Worm (Caenorhabditis elegans): ENCODE results near the gene srx-20.

Gene srx-20

ce11 chrIV:6852727-6853126 is 15.2 kb upstream of the srx-20 start:
- TF ChIP-seq gei-17 (GFP tag; optimal IDR thresholded peaks at IDR 0.05) (no peak), F57C9.4 (tag; optimal IDR thresholded peaks at IDR 0.05) (no peak), snpc-3.4 (tag; optimal IDR thresholded peaks at IDR 0.05) (no peak), dox-1 (GFP tag; IDR thresholded peaks at IDR 0.05) (no peak), let-526 (GFP tag; IDR thresholded peaks at IDR 0.05) (no peak), mes-4 (tag; optimal IDR thresholded peaks at IDR 0.05) (no peak), akir-1 (GFP tag; optimal IDR thresholded peaks at IDR 0.05) (no peak), K11D2.4 (GFP tag; IDR thresholded peaks at IDR 0.05) (no peak), lin-26 (GFP tag; IDR thresholded peaks at IDR 0.05) (no peak), cebp-1 (GFP tag; IDR thresholded peaks at IDR 0.05) (no peak), cebp-1 (tag; optimal IDR thresholded peaks at IDR 0.05) (no peak), F57A8.1 (GFP tag; optimal IDR thresholded peaks at IDR 0.05) (no peak)

DNA sequence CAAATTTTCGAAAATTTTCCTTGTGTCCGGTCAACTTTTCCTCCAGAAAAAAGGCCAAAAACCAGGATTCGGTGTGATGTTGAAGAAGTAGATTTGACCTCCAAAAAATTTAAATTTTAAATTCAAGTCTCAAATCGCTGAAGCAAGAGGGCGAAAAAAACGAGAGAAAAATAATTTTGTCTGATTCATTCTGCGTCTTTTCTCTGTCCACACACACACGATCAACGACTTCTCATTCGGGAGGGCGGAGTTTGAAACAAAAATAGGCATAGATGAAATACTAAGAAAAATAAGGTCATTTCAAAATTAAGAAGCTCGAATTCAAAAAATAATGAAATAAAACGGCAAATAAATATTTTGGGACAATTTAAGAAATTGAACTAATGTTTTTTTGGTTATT is 8.6 kb upstream of the srx-20 start, which contains the start of gene R13H7.2:
TSS of gene R13H7.2 (minus strand) at position 101 of the 400 bp plus-strand sequence.
- TF ChIP-seq repo-1 (tag; optimal IDR thresholded peaks at IDR 0.05) = no peak
- no peak for TF ChIP-seq Y53F4B.3 (GFP tag; IDR thresholded peaks at IDR 0.05)
- no peak for TF ChIP-seq egl-44 (GFP tag; IDR thresholded peaks at IDR 0.05)
- TF ChIP-seq hmg-20 (GFP tag; IDR thresholded peaks at IDR 0.05) = no peak
- no peak for TF ChIP-seq F57C9.4 (tag; optimal IDR thresholded peaks at IDR 0.05)
- no peak for TF ChIP-seq hmg-1.2 (GFP tag; IDR thresholded peaks at IDR 0.05)
- TF ChIP-seq Y67H2A.10 (GFP tag; conservative IDR thresholded peaks at IDR 0.05) = no peak
- TF ChIP-seq F22D6.2 (tag; optimal IDR thresholded peaks at IDR 0.05) = no peak
- TF ChIP-seq T26A5.8 (tag; optimal IDR thresholded peaks at IDR 0.05) = no peak
- no peak for TF ChIP-seq K11D2.4 (GFP tag; IDR thresholded peaks at IDR 0.05)
- TF ChIP-seq unc-130 (GFP tag; optimal IDR thresholded peaks at IDR 0.05) = no peak
- no peak for TF ChIP-seq C06A6.2 (GFP tag; conservative IDR thresholded peaks at IDR 0.05)
- TF ChIP-seq efl-1 (GFP tag; optimal IDR thresholded peaks at IDR 0.05) = no peak
- TF ChIP-seq ekl-4 (GFP tag; IDR thresholded peaks at IDR 0.05) = no peak
- no peak for TF ChIP-seq rec-8 (tag; optimal IDR thresholded peaks at IDR 0.05)
- no peak for TF ChIP-seq gei-17 (GFP tag; optimal IDR thresholded peaks at IDR 0.05)
- no peak for TF ChIP-seq F39B2.1 (GFP tag; IDR thresholded peaks at IDR 0.05)

DNA sequence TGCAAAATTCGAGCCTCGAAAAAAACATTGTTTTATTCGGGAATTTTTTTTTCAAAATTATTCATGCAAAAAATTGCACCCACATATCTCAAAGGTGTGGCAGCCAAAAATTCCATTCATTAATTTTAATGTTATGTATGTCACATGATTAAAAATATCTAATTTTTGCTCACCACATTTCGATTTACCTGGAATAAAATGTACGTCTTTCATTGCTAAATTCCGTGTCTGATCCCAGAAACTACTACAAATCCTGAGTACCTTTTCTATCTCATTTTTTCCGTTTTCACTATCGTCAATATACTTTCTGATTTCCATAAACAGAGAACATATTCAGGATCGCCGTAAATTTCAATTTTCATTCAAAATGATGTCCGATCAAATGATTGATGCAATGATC is 5.1 kb downstream of the srx-20 start, which contains the start of gene srx-19:
TSS of gene srx-19 (plus strand) at position 301 of the 400 bp plus-strand sequence.
- TF ChIP-seq ceh-58 (GFP tag; IDR thresholded peaks at IDR 0.05) = no peak
- TF ChIP-seq Y53G8AR.9 (GFP tag; conservative IDR thresholded peaks at IDR 0.05) = no peak
- no peak for TF ChIP-seq Y79H2A.3 (GFP tag; conservative IDR thresholded peaks at IDR 0.05)

ce11 chrIV:6878912-6879554 is 11.1 kb downstream of the srx-20 start:
- TF ChIP-seq lin-54 (GFP tag; optimal IDR thresholded peaks at IDR 0.05) (peak; percentile 31), Y56A3A.18 (GFP tag; IDR thresholded peaks at IDR 0.05) (no peak), chd-7 (tag; optimal IDR thresholded peaks at IDR 0.05) (peak; percentile 8), Y53F4B.3 (GFP tag; IDR thresholded peaks at IDR 0.05) (no peak), C06A6.2 (GFP tag; conservative IDR thresholded peaks at IDR 0.05) (peak; percentile 40; the same call in 1 of the 2 replicates), egl-44 (GFP tag; IDR thresholded peaks at IDR 0.05) (no peak), lin-40 (tag; optimal IDR thresholded peaks at IDR 0.05) (peak; percentile 52), K12H6.12 (tag; optimal IDR thresholded peaks at IDR 0.05) (peak; percentile 71), ceh-27 (GFP tag; optimal IDR thresholded peaks at IDR 0.05) (peak; percentile 53), somi-1 (GFP tag; optimal IDR thresholded peaks at IDR 0.05) (peak; percentile 72), snpc-4 (GFP tag; optimal IDR thresholded peaks at IDR 0.05) (no peak), snpc-4 (tag; optimal IDR thresholded peaks at IDR 0.05) (peak in 1 of 4 experiments; percentile 31), lin-35 (GFP tag; optimal IDR thresholded peaks at IDR 0.05) (peak in 1 of 3 experiments; percentile 47), K11D2.4 (GFP tag; IDR thresholded peaks at IDR 0.05) (peak; percentile 59; the same call in 1 of the 2 replicates), ZK185.1 (tag; optimal IDR thresholded peaks at IDR 0.05; ENCODE audit: poor library complexity, severe bottlenecking) (peak; percentile 18)
